Worm (Caenorhabditis elegans): ENCODE data around the gene pqn-75.

ce11 chrIV:4079514-4079913 lies 7.4 kb downstream of the pqn-75 start, which contains the start of gene C35B1.4:
- TF ChIP-seq ztf-3 (GFP tag; optimal IDR thresholded peaks at IDR 0.05) (no peak), nfya-1 (tag; optimal IDR thresholded peaks at IDR 0.05; ENCODE audit: borderline replicate concordance, insufficient read depth) (no peak), aptf-2 (GFP tag; conservative IDR thresholded peaks at IDR 0.05) (no peak), zfh-2 (GFP tag; conservative IDR thresholded peaks at IDR 0.05) (no peak), hsf-1 (GFP tag; IDR thresholded peaks at IDR 0.05) (no peak), snpc-4 (GFP tag; optimal IDR thresholded peaks at IDR 0.05) (no peak), snpc-4 (tag; optimal IDR thresholded peaks at IDR 0.05) (no peak), nhr-179 (tag; optimal IDR thresholded peaks at IDR 0.05) (no peak), tbx-9 (tag; optimal IDR thresholded peaks at IDR 0.05; ENCODE audit: borderline replicate concordance) (no peak), ama-1 (optimal IDR thresholded peaks at IDR 0.05) (no peak), ama-1 (GFP tag; optimal IDR thresholded peaks at IDR 0.05) (no peak), K12H6.12 (tag; optimal IDR thresholded peaks at IDR 0.05) (no peak), madf-6 (GFP tag; IDR thresholded peaks at IDR 0.05) (no peak), unc-62 (GFP tag; optimal IDR thresholded peaks at IDR 0.05) (no peak), egl-44 (GFP tag; IDR thresholded peaks at IDR 0.05) (no peak)

Measured in whole organism, young adult.